Worm (Caenorhabditis elegans) whole organism, mixed stage, embryonic: Measurements from ENCODE around the gene C05C8.5.

Experiments used
- ceh-43 ChIP-seq: fragments of 200-800 bp; sonication (Bioruptor generic); optimal IDR thresholded peaks from 2 replicates; lab custom pipeline; 2018; ENCODE audit warnings: mild to moderate bottlenecking, missing genetic modification characterization, moderate library complexity, missing compliant biosample characterization
- pha-4 ChIP-seq: fragments of 150-350 bp; optimal IDR thresholded peaks from 2 replicates; lab custom pipeline; 2018; ENCODE audit warnings: missing biosample characterization, missing genetic modification reagents, missing genetic modification characterization

ce11 chrV:7216016-7216415 is 18.6 kb downstream of the C05C8.5 start:
- TF ChIP-seq pha-4 (tag; lab: Kevin White, UChicago) (no peak), ceh-43 (GFP tag; lab: Kevin White, UChicago) (no peak)
